Worm (Caenorhabditis elegans) whole organism, late embryonic: ENCODE measurements around the gene evl-14.

Source experiments
- C08G9.2 ChIP-seq: sonication (generic microtip); optimal IDR thresholded peaks from 2 replicates; lab custom pipeline; 2016; ENCODE audit warnings: mild to moderate bottlenecking, missing genetic modification characterization, moderate library complexity, missing compliant biosample characterization
- C38D4.7 ChIP-seq: fragments of 200-800 bp; sonication (Bioruptor generic); optimal IDR thresholded peaks from 2 replicates; lab custom pipeline; 2018; ENCODE audit warnings: mild to moderate bottlenecking, missing genetic modification characterization, moderate library complexity, missing compliant biosample characterization
- K09A11.1 ChIP-seq: sonication (generic microtip); optimal IDR thresholded peaks from 2 replicates; lab custom pipeline; 2017; ENCODE audit warnings: antibody characterized with exemption, mild to moderate bottlenecking, missing genetic modification characterization, missing compliant biosample characterization; ENCODE audit not compliant: insufficient read depth
- T23F11.4 ChIP-seq: fragments of 200-800 bp; sonication (Bioruptor generic); optimal IDR thresholded peaks from 2 replicates; lab custom pipeline; 2018; ENCODE audit warnings: mild to moderate bottlenecking, missing genetic modification characterization, missing compliant biosample characterization
- Y22D7AL.16 ChIP-seq: sonication (generic microtip); optimal IDR thresholded peaks from 2 replicates; lab custom pipeline; 2016; ENCODE audit warnings: missing genetic modification characterization, missing compliant biosample characterization
- ahr-1 ChIP-seq: sonication (generic microtip); optimal IDR thresholded peaks from 2 replicates; lab custom pipeline; 2016; ENCODE audit warnings: missing genetic modification characterization, missing compliant biosample characterization
- ceh-2 ChIP-seq: sonication (generic microtip); optimal IDR thresholded peaks from 2 replicates; lab custom pipeline; 2016; ENCODE audit warnings: missing genotype, missing genetic modification characterization, missing compliant biosample characterization
- ceh-22 ChIP-seq: sonication (generic microtip); optimal IDR thresholded peaks from 2 replicates; lab custom pipeline; 2017; ENCODE audit warnings: missing biosample characterization, missing genetic modification characterization
- ceh-24 ChIP-seq: sonication (generic microtip); optimal IDR thresholded peaks from 2 replicates; lab custom pipeline; 2016; ENCODE audit warnings: mild to moderate bottlenecking, missing genetic modification characterization, missing compliant biosample characterization
- ceh-31 ChIP-seq: sonication (generic microtip); optimal IDR thresholded peaks from 2 replicates; lab custom pipeline; 2016; ENCODE audit warnings: missing genetic modification characterization, missing compliant biosample characterization
- ceh-45 ChIP-seq: fragments of 200-800 bp; sonication (Bioruptor generic); IDR thresholded peaks from 2 replicates; pipeline ENCODE4 v1.3.6; 2022; ENCODE audit warnings: missing genetic modification reagents, missing genetic modification characterization, missing compliant biosample characterization
- ceh-48 ChIP-seq: sonication (generic microtip); optimal IDR thresholded peaks from 2 replicates; lab custom pipeline; 2016; ENCODE audit warnings: missing genetic modification characterization, inconsistent platforms, missing compliant biosample characterization
- dve-1 ChIP-seq: sonication (generic microtip); optimal IDR thresholded peaks from 2 replicates; lab custom pipeline; 2017; ENCODE audit warnings: antibody characterized with exemption, mild to moderate bottlenecking, missing genetic modification characterization, missing compliant biosample characterization
- elt-2 ChIP-seq: sonication (generic microtip); optimal IDR thresholded peaks from 2 replicates; lab custom pipeline; 2016; ENCODE audit warnings: missing genetic modification reagents, missing genetic modification characterization, missing compliant biosample characterization
- ets-4 ChIP-seq: sonication (generic microtip); optimal IDR thresholded peaks from 2 replicates; lab custom pipeline; 2016; ENCODE audit warnings: missing genetic modification characterization, missing compliant biosample characterization
- hlh-13 ChIP-seq: fragments of 200-800 bp; sonication (Bioruptor generic); optimal IDR thresholded peaks from 2 replicates; lab custom pipeline; 2018; ENCODE audit warnings: mild to moderate bottlenecking, missing genetic modification characterization, missing compliant biosample characterization
- hlh-30 ChIP-seq: sonication (generic microtip); optimal IDR thresholded peaks from 2 replicates; lab custom pipeline; 2017; ENCODE audit warnings: antibody characterized with exemption, missing genetic modification characterization, missing compliant biosample characterization; ENCODE audit not compliant: insufficient read depth
- hlh-6 ChIP-seq: sonication (generic microtip); optimal IDR thresholded peaks from 2 replicates; lab custom pipeline; 2016; ENCODE audit warnings: missing genotype, missing genetic modification characterization, missing compliant biosample characterization
- hlh-8 ChIP-seq: sonication (generic microtip); optimal IDR thresholded peaks from 2 replicates; lab custom pipeline; 2016; ENCODE audit warnings: missing genotype, missing genetic modification characterization, missing compliant biosample characterization
- lim-6 ChIP-seq: sonication (generic microtip); optimal IDR thresholded peaks from 2 replicates; lab custom pipeline; 2016; ENCODE audit warnings: missing genetic modification characterization, missing compliant biosample characterization
- madf-2 ChIP-seq: sonication (generic microtip); optimal IDR thresholded peaks from 2 replicates; lab custom pipeline; 2017; ENCODE audit warnings: missing genetic modification characterization, missing compliant biosample characterization
- nhr-11 ChIP-seq: fragments of 150-350 bp; optimal IDR thresholded peaks from 2 replicates; lab custom pipeline; 2014; ENCODE audit warnings: missing biosample characterization, missing genetic modification characterization
- nhr-232 ChIP-seq: sonication (generic microtip); optimal IDR thresholded peaks from 2 replicates; lab custom pipeline; 2016; ENCODE audit warnings: missing genetic modification characterization, missing compliant biosample characterization
- odd-2 ChIP-seq: sonication (generic microtip); optimal IDR thresholded peaks from 2 replicates; lab custom pipeline; 2017; ENCODE audit warnings: antibody characterized with exemption, mild to moderate bottlenecking, missing genetic modification characterization, missing compliant biosample characterization
- pag-3 ChIP-seq: sonication (generic microtip); optimal IDR thresholded peaks from 2 replicates; lab custom pipeline; 2016; ENCODE audit warnings: missing compliant biosample characterization, missing genetic modification characterization, borderline replicate concordance
- pha-2 ChIP-seq: sonication (generic microtip); optimal IDR thresholded peaks from 2 replicates; lab custom pipeline; 2017; ENCODE audit warnings: mild to moderate bottlenecking, missing genetic modification characterization, missing compliant biosample characterization
- pros-1 ChIP-seq: fragments of 150-350 bp; optimal IDR thresholded peaks from 2 replicates; lab custom pipeline; 2014; ENCODE audit warnings: missing biosample characterization, missing genetic modification reagents, missing genetic modification characterization
- ref-2 ChIP-seq: sonication (generic microtip); optimal IDR thresholded peaks from 2 replicates; lab custom pipeline; 2016; ENCODE audit warnings: missing genetic modification characterization, missing compliant biosample characterization
- rnt-1 ChIP-seq: sonication (generic microtip); optimal IDR thresholded peaks from 2 replicates; lab custom pipeline; 2016; ENCODE audit warnings: missing genetic modification characterization, missing compliant biosample characterization
- sox-2 ChIP-seq: fragments of 200-800 bp; sonication (Bioruptor generic); IDR thresholded peaks from 2 replicates; pipeline ENCODE4 v1.3.6; 2022; ENCODE audit warnings: missing genetic modification reagents, missing genetic modification characterization, missing compliant biosample characterization
- tbx-2 ChIP-seq: sonication (generic microtip); optimal IDR thresholded peaks from 2 replicates; lab custom pipeline; 2016; ENCODE audit warnings: missing genetic modification characterization, missing compliant biosample characterization
- tbx-7 ChIP-seq: sonication (generic microtip); optimal IDR thresholded peaks from 2 replicates; lab custom pipeline; 2016; ENCODE audit warnings: missing genotype, missing genetic modification characterization, missing compliant biosample characterization
- ttx-3 ChIP-seq: sonication (generic microtip); optimal IDR thresholded peaks from 2 replicates; lab custom pipeline; 2016; ENCODE audit warnings: missing genetic modification reagents, missing genetic modification characterization, missing compliant biosample characterization
- unc-3 ChIP-seq, 2 experiments: fragments of 200-800 bp in 1 of 2; sonication (Bioruptor generic) in 1 of 2; sonication (generic microtip) in 1 of 2; conservative IDR thresholded peaks in 1 of 2; optimal IDR thresholded peaks in 1 of 2; 2 replicates each; pipeline versions ENCODE4 v1.3.6 to Lab custom; 2016 to 2022; ENCODE audit warnings: missing compliant biosample characterization in 2 of 2, missing genetic modification characterization in 2 of 2, missing genetic modification reagents in 1 of 2
- unc-42 ChIP-seq: sonication (generic microtip); optimal IDR thresholded peaks from 2 replicates; lab custom pipeline; 2016; ENCODE audit warnings: missing genotype, missing genetic modification characterization, missing compliant biosample characterization
- unc-55 ChIP-seq: sonication (generic microtip); optimal IDR thresholded peaks from 2 replicates; lab custom pipeline; 2017; ENCODE audit warnings: missing biosample characterization, missing genetic modification reagents, missing genetic modification characterization
- zip-5 ChIP-seq: sonication (generic microtip); optimal IDR thresholded peaks from 2 replicates; lab custom pipeline; 2016; ENCODE audit warnings: missing genetic modification characterization, missing compliant biosample characterization

The evl-14 gene

ce11 chrIII:4356384-4356783, 43.5 kb upstream of the evl-14 start, which contains the start of gene mnp-1:
TSS of gene mnp-1 (plus strand) at chrIII:4356594.
- no peak for TF ChIP-seq ceh-45 (GFP tag; lab: Robert Waterston, UW)
- TF ChIP-seq K09A11.1 (tag; lab: Kevin White, UChicago) = no peak
- TF ChIP-seq T23F11.4 (GFP tag; lab: Kevin White, UChicago) = no peak
- TF ChIP-seq rnt-1 (tag; lab: Kevin White, UChicago) = no peak
- TF ChIP-seq ttx-3 (tag; lab: Kevin White, UChicago) = no peak

ce11 chrIII:4349799-4350198, 36.9 kb upstream of the evl-14 start, which contains the start of gene B0285.6:
TSS of gene B0285.6 (plus strand) at chrIII:4350099.
- TF ChIP-seq hlh-30 (tag; lab: Kevin White, UChicago) (no peak), hlh-13 (GFP tag; lab: Kevin White, UChicago) (no peak), sox-2 (GFP tag; lab: Robert Waterston, UW) (no peak), pha-2 (tag; lab: Kevin White, UChicago) (no peak), unc-42 (tag; lab: Kevin White, UChicago) (no peak), unc-3 (GFP tag; conservative IDR thresholded peaks at IDR 0.05; lab: Robert Waterston, UW) (no peak), unc-3 (tag; optimal IDR thresholded peaks at IDR 0.05; lab: Kevin White, UChicago) (no peak), hlh-8 (tag; lab: Kevin White, UChicago) (no peak), lim-6 (no peak), rnt-1 (tag; lab: Kevin White, UChicago) (no peak), K09A11.1 (tag; lab: Kevin White, UChicago) (no peak), ref-2 (tag; lab: Kevin White, UChicago) (no peak), ceh-48 (no peak), ceh-2 (tag; lab: Kevin White, UChicago) (no peak), pros-1 (no peak), odd-2 (tag; lab: Kevin White, UChicago) (no peak), nhr-11 (tag; lab: Kevin White, UChicago) (no peak), ttx-3 (tag; lab: Kevin White, UChicago) (no peak), tbx-2 (tag; lab: Kevin White, UChicago) (no peak), pag-3 (no peak), dve-1 (tag; lab: Kevin White, UChicago) (no peak)
- TF ChIP-seq, all 69 proteins: peak for 0

- TF ChIP-seq dve-1 (tag; lab: Kevin White, UChicago) = no peak
- no peak for TF ChIP-seq unc-55 (GFP tag; lab: Kevin White, UChicago)
- no peak for TF ChIP-seq madf-2 (tag; lab: Kevin White, UChicago)
- TF ChIP-seq tbx-7 = no peak
- TF ChIP-seq hlh-6 (tag; lab: Kevin White, UChicago) = no peak
- TF ChIP-seq ceh-24 (tag; lab: Kevin White, UChicago) = no peak
- TF ChIP-seq ceh-22 (tag; lab: Kevin White, UChicago) = no peak
- TF ChIP-seq pha-2 (tag; lab: Kevin White, UChicago) = no peak
- TF ChIP-seq T23F11.4 (GFP tag; lab: Kevin White, UChicago) = no peak
- TF ChIP-seq unc-3 (GFP tag; conservative IDR thresholded peaks at IDR 0.05; lab: Robert Waterston, UW) = no peak
- TF ChIP-seq unc-3 (tag; optimal IDR thresholded peaks at IDR 0.05; lab: Kevin White, UChicago) = no peak
- no peak for TF ChIP-seq K09A11.1 (tag; lab: Kevin White, UChicago)
- TF ChIP-seq ceh-48 = no peak
- no peak for TF ChIP-seq Y22D7AL.16
- no peak for TF ChIP-seq C38D4.7 (GFP tag; lab: Kevin White, UChicago)
- no peak for TF ChIP-seq ahr-1 (tag; lab: Kevin White, UChicago)
Observed at ce11 chrIII:4345034-4345433, 32.1 kb upstream of the evl-14 start, which contains the start of gene hse-5. TSS of gene hse-5 (plus strand) at chrIII:4345334.

ce11 chrIII:4343070-4343469, 30.1 kb upstream of the evl-14 start, which contains the start of the genes B0285.3 and lcmt-1:
TSS of gene B0285.3 (minus strand) at chrIII:4343336.
TSS of gene lcmt-1 (plus strand) at chrIII:4343446.
- peak; percentile 77 for TF ChIP-seq ceh-31 (tag; lab: Kevin White, UChicago)
- TF ChIP-seq tbx-7 = peak; percentile 73
- TF ChIP-seq ref-2 (tag; lab: Kevin White, UChicago) = peak; percentile 35
- TF ChIP-seq ceh-45 (GFP tag; lab: Robert Waterston, UW) = no peak
- TF ChIP-seq unc-55 (GFP tag; lab: Kevin White, UChicago) = no peak
- peak; percentile 60 for TF ChIP-seq tbx-2 (tag; lab: Kevin White, UChicago)
- TF ChIP-seq unc-42 (tag; lab: Kevin White, UChicago) = peak; percentile 20
- no peak for TF ChIP-seq K09A11.1 (tag; lab: Kevin White, UChicago)
- peak; percentile 44 for TF ChIP-seq ets-4 (tag; lab: Kevin White, UChicago)
- peak; percentile 19 for TF ChIP-seq hlh-8 (tag; lab: Kevin White, UChicago)
- peak; percentile 19 for TF ChIP-seq elt-2 (tag; lab: Kevin White, UChicago)
- peak; percentile 84 for TF ChIP-seq C08G9.2
- TF ChIP-seq nhr-232 (tag; lab: Kevin White, UChicago) = no peak
- TF ChIP-seq zip-5 (tag; lab: Kevin White, UChicago) = peak; percentile 44
- peak; percentile 80 for TF ChIP-seq ceh-2 (tag; lab: Kevin White, UChicago)
- peak; percentile 31 for TF ChIP-seq rnt-1 (tag; lab: Kevin White, UChicago)
